Worm (Caenorhabditis elegans) whole organism, late embryonic: Measurements from ENCODE around the gene unc-130.

Experiments
- dve-1 ChIP-seq: sonication (generic microtip); optimal IDR thresholded peaks from 2 replicates; lab custom pipeline; 2017; ENCODE audit warnings: antibody characterized with exemption, mild to moderate bottlenecking, missing genetic modification characterization, missing compliant biosample characterization
- elt-2 ChIP-seq: sonication (generic microtip); optimal IDR thresholded peaks from 2 replicates; lab custom pipeline; 2016; ENCODE audit warnings: missing genetic modification reagents, missing genetic modification characterization, missing compliant biosample characterization
- nfya-1 ChIP-seq: sonication (generic microtip); optimal IDR thresholded peaks from 2 replicates; lab custom pipeline; 2017; ENCODE audit warnings: missing genetic modification characterization, mild to moderate bottlenecking, missing compliant biosample characterization, antibody characterized with exemption, moderate library complexity
- odd-2 ChIP-seq: sonication (generic microtip); optimal IDR thresholded peaks from 2 replicates; lab custom pipeline; 2017; ENCODE audit warnings: antibody characterized with exemption, mild to moderate bottlenecking, missing genetic modification characterization, missing compliant biosample characterization
- tbx-7 ChIP-seq: sonication (generic microtip); optimal IDR thresholded peaks from 2 replicates; lab custom pipeline; 2016; ENCODE audit warnings: missing genotype, missing genetic modification characterization, missing compliant biosample characterization

DNA sequence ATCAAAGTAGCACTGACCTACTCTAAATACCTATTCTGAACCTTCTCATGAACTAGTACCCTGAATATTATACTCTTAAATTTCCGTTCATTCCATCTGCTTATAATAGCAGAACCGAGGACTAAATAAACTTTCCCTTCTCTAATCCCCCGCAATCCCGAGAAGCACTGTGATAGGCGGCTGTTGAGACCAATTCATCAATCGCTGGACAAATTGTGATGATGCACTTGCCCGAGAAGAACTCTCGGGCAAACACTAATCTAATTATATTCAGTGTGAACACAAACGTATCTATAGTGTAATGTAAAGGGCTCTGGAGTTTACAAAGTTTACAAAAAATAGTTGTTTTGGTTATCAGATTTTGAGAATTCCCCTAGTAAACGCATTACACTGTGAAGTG is 6.9 kb upstream of the unc-130 start:
- TF ChIP-seq odd-2 (tag; lab: Kevin White, UChicago) = no peak
- no peak for TF ChIP-seq elt-2
- no peak for TF ChIP-seq tbx-7 (tag; lab: Kevin White, UChicago)
- no peak for TF ChIP-seq dve-1
- no peak for TF ChIP-seq nfya-1
